Worm (Caenorhabditis elegans) whole organism, L1 larva: ENCODE measurements around the gene R13H4.2.
A peak's percentile ranks its signal among the peaks of the same experiment; 100 is the strongest.

ENCODE experiments used
- C04F5.9 ChIP-seq: sonication (generic microtip); optimal IDR thresholded peaks from 2 replicates; lab custom pipeline; 2016; ENCODE audit warnings: missing genetic modification characterization, missing compliant biosample characterization
- C34B4.2 ChIP-seq: sonication (generic microtip); optimal IDR thresholded peaks from 2 replicates; lab custom pipeline; 2017; ENCODE audit warnings: mild to moderate bottlenecking, missing genetic modification characterization, missing compliant biosample characterization
- aha-1 ChIP-seq: fragments of 150-350 bp; optimal IDR thresholded peaks from 2 replicates; lab custom pipeline; 2014; ENCODE audit warnings: missing biosample characterization, missing genetic modification characterization
- alr-1 ChIP-seq: fragments of 200-800 bp; sonication (Bioruptor generic); optimal IDR thresholded peaks from 2 replicates; lab custom pipeline; 2018; ENCODE audit warnings: borderline replicate concordance, mild to moderate bottlenecking, missing genetic modification characterization, missing compliant biosample characterization
- ama-1 ChIP-seq: fragments of 150-350 bp; optimal IDR thresholded peaks from 2 replicates; lab custom pipeline; 2014
- blmp-1 ChIP-seq: fragments of 150-350 bp; optimal IDR thresholded peaks from 2 replicates; lab custom pipeline; 2014; ENCODE audit warnings: missing biosample characterization, missing genetic modification characterization
- ceh-82 ChIP-seq, 3 experiments: fragments of 150-350 bp in 1 of 3; sonication (generic microtip) in 2 of 3; optimal IDR thresholded peaks; 2 replicates each; lab custom pipeline; 2014 to 2017; ENCODE audit warnings: missing biosample characterization in 3 of 3, missing genetic modification characterization in 3 of 3
- ceh-90 ChIP-seq: sonication (generic microtip); optimal IDR thresholded peaks from 2 replicates; lab custom pipeline; 2016; ENCODE audit warnings: missing genetic modification characterization, missing compliant biosample characterization
- dpl-1 ChIP-seq, 3 experiments: fragments of 150-350 bp in 2 of 3; sonication (generic microtip) in 1 of 3; optimal IDR thresholded peaks; 2 replicates each; lab custom pipeline; 2014 to 2017; ENCODE audit warnings: missing biosample characterization in 3 of 3, missing genetic modification characterization in 3 of 3, missing genetic modification reagents in 3 of 3
- dsc-1 ChIP-seq: sonication (generic microtip); optimal IDR thresholded peaks from 2 replicates; lab custom pipeline; 2016; ENCODE audit warnings: mild to moderate bottlenecking, missing genetic modification characterization, missing compliant biosample characterization
- efl-1 ChIP-seq, 4 experiments: fragments of 150-350 bp; optimal IDR thresholded peaks in 3 of 4; peaks in 1 of 4; 1 replicate in 1 of 4; 2 replicates in 3 of 4; lab custom pipeline; 2014; ENCODE audit warnings: missing biosample characterization in 2 of 4, missing genetic modification characterization in 2 of 4, missing genetic modification reagents in 2 of 4
- egl-13 ChIP-seq: sonication (generic microtip); optimal IDR thresholded peaks from 2 replicates; lab custom pipeline; 2016; ENCODE audit warnings: missing genotype, missing genetic modification reagents, missing genetic modification characterization, missing compliant biosample characterization
- fos-1 ChIP-seq: fragments of 150-350 bp; optimal IDR thresholded peaks from 2 replicates; lab custom pipeline; 2014; ENCODE audit warnings: missing biosample characterization, missing genetic modification characterization
- hlh-17 ChIP-seq: fragments of 200-800 bp; sonication (Bioruptor generic); optimal IDR thresholded peaks from 2 replicates; lab custom pipeline; 2018; ENCODE audit warnings: missing genetic modification characterization, mild to moderate bottlenecking, missing compliant biosample characterization, moderate library complexity, borderline replicate concordance
- hlh-4 ChIP-seq: sonication (generic microtip); optimal IDR thresholded peaks from 2 replicates; lab custom pipeline; 2016; ENCODE audit warnings: mild to moderate bottlenecking, missing genetic modification characterization, missing compliant biosample characterization
- hpl-2 ChIP-seq: fragments of 150-350 bp; optimal IDR thresholded peaks from 2 replicates; lab custom pipeline; 2014; ENCODE audit warnings: missing biosample characterization, missing genetic modification reagents, missing genetic modification characterization
- irx-1 ChIP-seq: sonication (generic microtip); optimal IDR thresholded peaks from 2 replicates; lab custom pipeline; 2016; ENCODE audit warnings: missing genetic modification characterization, missing compliant biosample characterization
- jun-1 ChIP-seq: fragments of 150-350 bp; optimal IDR thresholded peaks from 2 replicates; lab custom pipeline; 2014; ENCODE audit warnings: missing biosample characterization, missing genetic modification reagents, missing genetic modification characterization
- lin-13 ChIP-seq: fragments of 150-350 bp; optimal IDR thresholded peaks from 2 replicates; lab custom pipeline; 2014; ENCODE audit warnings: missing biosample characterization, missing genetic modification reagents, missing genetic modification characterization
- lin-14 ChIP-seq: fragments of 200-800 bp; sonication (Bioruptor generic); optimal IDR thresholded peaks from 2 replicates; lab custom pipeline; 2018; ENCODE audit warnings: mild to moderate bottlenecking, missing genetic modification characterization, moderate library complexity, missing compliant biosample characterization
- lin-35 ChIP-seq, 2 experiments: fragments of 150-350 bp; optimal IDR thresholded peaks; 2 replicates each; lab custom pipeline; 2014; ENCODE audit warnings: missing biosample characterization in 2 of 2, missing genetic modification characterization in 2 of 2, missing genetic modification reagents in 2 of 2
- lin-39 ChIP-seq: fragments of 150-350 bp; optimal IDR thresholded peaks from 2 replicates; lab custom pipeline; 2014; ENCODE audit warnings: missing biosample characterization, missing genetic modification reagents, missing genetic modification characterization
- lsy-2 ChIP-seq, 2 experiments: fragments of 150-350 bp; optimal IDR thresholded peaks; 2 replicates each; lab custom pipeline; 2014; ENCODE audit warnings: missing biosample characterization in 2 of 2, missing genetic modification characterization in 2 of 2
- mab-9 ChIP-seq: fragments of 200-800 bp; sonication (Bioruptor generic); IDR thresholded peaks from 2 replicates; pipeline ENCODE4 v1.3.6; 2022; ENCODE audit warnings: missing genetic modification reagents, missing genetic modification characterization, missing compliant biosample characterization
- mdl-1 ChIP-seq, 2 experiments: fragments of 150-350 bp; optimal IDR thresholded peaks; 2 replicates each; lab custom pipeline; 2014 to 2017; ENCODE audit warnings: missing biosample characterization in 2 of 2, missing genetic modification characterization in 2 of 2, inconsistent platforms in 1 of 2
- mef-2 ChIP-seq: fragments of 150-350 bp; optimal IDR thresholded peaks from 2 replicates; lab custom pipeline; 2014; ENCODE audit warnings: missing biosample characterization, missing genetic modification characterization
- mep-1 ChIP-seq: fragments of 150-350 bp; optimal IDR thresholded peaks from 2 replicates; lab custom pipeline; 2014; ENCODE audit warnings: missing biosample characterization, missing genetic modification characterization
- nhr-11 ChIP-seq: fragments of 150-350 bp; optimal IDR thresholded peaks from 2 replicates; lab custom pipeline; 2014; ENCODE audit warnings: missing biosample characterization, missing genetic modification characterization
- nhr-19 ChIP-seq: fragments of 200-800 bp; sonication (Bioruptor generic); conservative IDR thresholded peaks from 2 replicates; pipeline ENCODE4 v1.3.6; 2022; ENCODE audit warnings: missing genetic modification characterization, missing compliant biosample characterization
- nhr-20 ChIP-seq: sonication (generic microtip); optimal IDR thresholded peaks from 2 replicates; lab custom pipeline; 2016; ENCODE audit warnings: mild to moderate bottlenecking, missing genetic modification characterization, missing compliant biosample characterization
- nhr-237 ChIP-seq: fragments of 150-350 bp; optimal IDR thresholded peaks from 2 replicates; lab custom pipeline; 2014; ENCODE audit warnings: missing biosample characterization, missing genetic modification characterization
- nhr-28 ChIP-seq: fragments of 150-350 bp; optimal IDR thresholded peaks from 2 replicates; lab custom pipeline; 2014; ENCODE audit warnings: missing biosample characterization, missing genetic modification characterization
- nhr-47 ChIP-seq: sonication (generic microtip); optimal IDR thresholded peaks from 2 replicates; lab custom pipeline; 2016; ENCODE audit warnings: mild to moderate bottlenecking, missing genetic modification characterization, moderate library complexity, missing compliant biosample characterization
- nhr-71 ChIP-seq: sonication (generic microtip); optimal IDR thresholded peaks from 2 replicates; lab custom pipeline; 2016; ENCODE audit warnings: mild to moderate bottlenecking, missing genetic modification characterization, moderate library complexity, missing compliant biosample characterization
- nhr-76 ChIP-seq: sonication (generic microtip); optimal IDR thresholded peaks from 2 replicates; lab custom pipeline; 2017; ENCODE audit warnings: missing biosample characterization, missing genetic modification characterization
- nhr-84 ChIP-seq: sonication (generic microtip); optimal IDR thresholded peaks from 2 replicates; lab custom pipeline; 2017; ENCODE audit warnings: missing biosample characterization, missing genetic modification characterization
- nhr-85 ChIP-seq: sonication (generic microtip); peaks from one replicate; lab custom pipeline; 2016; ENCODE audit warnings: missing genetic modification characterization, inconsistent platforms, missing compliant biosample characterization
- nhr-90 ChIP-seq: sonication (generic microtip); optimal IDR thresholded peaks from 2 replicates; lab custom pipeline; 2016; ENCODE audit warnings: mild to moderate bottlenecking, missing genetic modification characterization, missing compliant biosample characterization; ENCODE audit not compliant: poor library complexity
- pag-3 ChIP-seq: sonication (generic microtip); optimal IDR thresholded peaks from 2 replicates; lab custom pipeline; 2017; ENCODE audit warnings: missing genetic modification characterization, mild to moderate bottlenecking, missing compliant biosample characterization, antibody characterized with exemption, borderline replicate concordance; ENCODE audit not compliant: insufficient read depth
- pax-3 ChIP-seq: fragments of 200-800 bp; sonication (Bioruptor generic); optimal IDR thresholded peaks from 2 replicates; lab custom pipeline; 2018; ENCODE audit warnings: mild to moderate bottlenecking, missing genetic modification characterization, moderate library complexity, missing compliant biosample characterization
- rnt-1 ChIP-seq: sonication (generic microtip); optimal IDR thresholded peaks from 2 replicates; lab custom pipeline; 2016; ENCODE audit warnings: mild to moderate bottlenecking, missing genetic modification characterization, moderate library complexity, missing compliant biosample characterization
- skn-1 ChIP-seq: fragments of 150-350 bp; optimal IDR thresholded peaks from 2 replicates; lab custom pipeline; 2014; ENCODE audit warnings: missing biosample characterization, missing genetic modification characterization
- snu-23 ChIP-seq: sonication (generic microtip); optimal IDR thresholded peaks from 2 replicates; lab custom pipeline; 2016; ENCODE audit warnings: missing genetic modification characterization, missing compliant biosample characterization
- sptf-1 ChIP-seq: fragments of 150-350 bp; optimal IDR thresholded peaks from 2 replicates; lab custom pipeline; 2014; ENCODE audit warnings: missing biosample characterization, missing genetic modification characterization
- unc-130 ChIP-seq: fragments of 150-350 bp; optimal IDR thresholded peaks from 2 replicates; lab custom pipeline; 2017; ENCODE audit warnings: missing biosample characterization, missing genetic modification characterization, inconsistent platforms
- unc-30 ChIP-seq: sonication (generic microtip); optimal IDR thresholded peaks from 2 replicates; lab custom pipeline; 2017; ENCODE audit warnings: missing biosample characterization, missing genetic modification characterization
- unc-86 ChIP-seq: sonication (generic microtip); optimal IDR thresholded peaks from 2 replicates; lab custom pipeline; 2016; ENCODE audit warnings: missing genetic modification characterization, missing compliant biosample characterization
- xbp-1 ChIP-seq: sonication (generic microtip); optimal IDR thresholded peaks from 2 replicates; lab custom pipeline; 2016; ENCODE audit warnings: missing genetic modification characterization, missing compliant biosample characterization

R13H4.2 gene

DNA sequence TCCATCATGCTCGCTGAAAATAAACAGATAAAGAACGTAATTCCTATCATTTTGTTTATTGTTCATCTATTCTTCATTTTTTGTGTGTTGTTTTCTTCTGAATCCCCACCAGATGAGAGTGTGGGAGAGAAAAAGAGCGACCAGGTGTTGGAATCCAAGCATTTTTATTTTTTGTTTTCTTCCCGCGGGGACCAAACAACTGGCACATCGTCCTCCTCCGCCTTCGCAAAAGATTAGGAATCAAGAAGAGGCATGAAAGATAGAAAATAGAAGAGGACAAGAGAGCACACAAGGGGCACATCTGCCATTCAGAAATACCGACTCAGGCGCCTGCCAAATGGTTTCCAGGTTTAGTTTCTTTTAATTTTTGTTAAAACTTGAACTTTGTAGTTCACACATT, at the start of gene R13H4.2:
Gene R13H4.2 (plus strand): TSS at position 319 of the 400 bp plus-strand sequence.
- TF ChIP-seq nhr-20 (tag; lab: Kevin White, UChicago) (no peak), nhr-11 (tag; lab: Kevin White, UChicago) (no peak), egl-13 (no peak), nhr-237 (tag; lab: Kevin White, UChicago) (no peak), hlh-17 (GFP tag; lab: Kevin White, UChicago) (no peak), nhr-71 (tag; lab: Kevin White, UChicago) (peak; percentile 68), mdl-1 (tag; optimal IDR thresholded peaks at IDR 0.05; lab: Kevin White, UChicago) (no peak), nhr-90 (tag; lab: Kevin White, UChicago) (no peak), xbp-1 (tag; lab: Kevin White, UChicago) (no peak), C04F5.9 (no peak), ceh-90 (no peak), alr-1 (tag; lab: Kevin White, UChicago) (no peak), nhr-76 (tag; lab: Kevin White, UChicago) (no peak), snu-23 (peak; percentile 19), pag-3 (tag; lab: Kevin White, UChicago) (peak; percentile 97), mep-1 (tag; lab: Kevin White, UChicago) (no peak), lin-14 (GFP tag; lab: Kevin White, UChicago) (peak; percentile 76), nhr-19 (GFP tag; lab: Robert Waterston, UW) (peak; percentile 37), hpl-2 (no peak), lin-39 (no peak), blmp-1 (tag; lab: Kevin White, UChicago) (no peak), lin-35 (GFP tag; optimal IDR thresholded peaks at IDR 0.05; lab: Kevin White, UChicago) (no peak), lsy-2 (tag; optimal IDR thresholded peaks at IDR 0.05; lab: Kevin White, UChicago) (peak in 1 of 2 experiments; percentile 15), rnt-1 (tag; lab: Kevin White, UChicago) (peak; percentile 73), mef-2 (tag; lab: Kevin White, UChicago) (no peak), sptf-1 (tag; lab: Kevin White, UChicago) (no peak), lin-13 (GFP tag; lab: Kevin White, UChicago) (no peak), unc-130 (tag; lab: Kevin White, UChicago) (peak; percentile 24)

DNA sequence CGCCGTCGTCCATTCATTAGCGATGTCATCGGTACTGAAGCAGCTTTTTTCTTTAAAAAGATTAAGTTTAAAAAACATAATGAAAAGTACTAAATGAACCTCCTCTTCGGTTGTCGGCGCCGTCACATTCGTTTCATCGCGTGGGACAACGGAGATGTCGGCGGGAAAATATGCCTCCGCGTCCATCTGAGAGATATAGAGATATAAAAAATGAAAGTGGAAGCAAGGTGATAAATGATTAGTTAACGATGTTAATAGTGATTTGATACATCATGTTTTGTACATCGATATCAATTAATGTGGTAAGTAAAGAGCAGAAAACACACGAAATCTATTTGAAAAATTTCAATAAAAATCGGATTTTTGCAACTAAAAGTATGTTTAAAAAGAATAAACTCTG, 48.9 kb upstream of the R13H4.2 start, which contains the start of gene F55A11.7:
Gene F55A11.7 (minus strand): TSS at position 186 of the 400 bp plus-strand sequence.
- TF ChIP-seq unc-86 (tag; lab: Kevin White, UChicago): no peak
- TF ChIP-seq mdl-1 (tag; optimal IDR thresholded peaks at IDR 0.05; lab: Kevin White, UChicago): no peak
- TF ChIP-seq nhr-28 (tag; lab: Kevin White, UChicago): no peak
- TF ChIP-seq unc-30 (tag; lab: Kevin White, UChicago): no peak
- no peak for TF ChIP-seq ama-1 (lab: Kevin White, UChicago)
- no peak for TF ChIP-seq skn-1 (tag; lab: Kevin White, UChicago)
- peak; percentile 94 for TF ChIP-seq blmp-1 (tag; lab: Kevin White, UChicago)

DNA sequence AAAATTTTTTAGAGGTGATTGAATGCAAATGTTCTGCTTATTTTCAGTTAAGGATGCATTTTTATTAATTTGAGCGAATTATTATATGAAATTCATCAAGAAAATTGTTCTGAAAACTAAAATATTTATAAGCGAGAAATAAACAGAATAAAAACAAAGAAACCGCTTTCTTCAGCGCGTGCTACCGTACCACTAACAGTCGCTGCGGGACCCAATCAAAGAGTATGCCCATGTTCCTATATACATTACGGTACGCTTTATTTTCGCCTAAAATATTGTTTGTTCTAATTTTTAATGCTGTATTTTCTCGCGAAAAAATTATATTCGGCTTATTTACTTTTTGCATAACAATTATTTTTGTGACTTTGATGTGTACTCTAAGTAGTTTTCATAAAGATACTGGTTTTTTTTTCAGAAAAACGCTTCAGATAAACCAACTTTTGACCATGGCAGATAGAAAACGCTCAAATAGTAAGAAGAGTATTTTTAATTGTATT, 48.4 kb upstream of the R13H4.2 start, which contains the start of gene F55A11.8:
Gene F55A11.8 (plus strand): TSS at position 447 of the 497 bp plus-strand sequence.
- TF ChIP-seq nhr-85 (tag; lab: Kevin White, UChicago) (peak; percentile 23), aha-1 (tag; lab: Kevin White, UChicago) (no peak), hlh-4 (tag; lab: Kevin White, UChicago) (no peak)

DNA sequence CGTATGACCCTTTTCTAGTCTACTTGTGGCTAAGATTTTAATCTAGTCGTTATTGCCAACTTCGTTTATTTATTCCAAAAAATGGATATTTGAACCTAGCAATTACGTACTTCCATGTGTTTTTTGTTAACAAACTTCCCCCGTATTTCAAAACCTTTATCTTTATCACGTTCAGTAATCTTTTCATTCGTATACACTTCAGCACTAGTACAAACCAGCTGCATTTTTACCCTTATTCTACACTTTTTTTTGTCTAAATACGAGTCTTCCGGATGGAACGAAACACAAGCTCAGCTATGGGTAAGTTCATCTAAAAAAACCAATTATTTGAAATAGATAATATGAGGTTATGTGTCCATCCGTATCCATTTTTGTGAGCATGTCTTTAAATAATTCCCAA, 46.7 kb upstream of the R13H4.2 start, which contains the start of gene D2023.1:
Gene D2023.1 (plus strand): TSS at position 77 of the 400 bp plus-strand sequence.
- TF ChIP-seq nhr-84 (no peak), efl-1 (optimal IDR thresholded peaks at IDR 0.05; lab: Kevin White, UChicago) (no peak), efl-1 (GFP tag; optimal IDR thresholded peaks at IDR 0.05 in 1 of 2; lab: Kevin White, UChicago) (no peak), ceh-90 (no peak), fos-1 (tag; lab: Kevin White, UChicago) (no peak), irx-1 (no peak), blmp-1 (tag; lab: Kevin White, UChicago) (no peak), dpl-1 (GFP tag; optimal IDR thresholded peaks at IDR 0.05; lab: Kevin White, UChicago) (no peak), nhr-47 (tag; lab: Kevin White, UChicago) (no peak), xbp-1 (tag; lab: Kevin White, UChicago) (no peak), dsc-1 (tag; lab: Kevin White, UChicago) (no peak), C34B4.2 (tag; lab: Kevin White, UChicago) (no peak), pax-3 (tag; lab: Kevin White, UChicago) (no peak), mab-9 (no peak), nhr-28 (tag; lab: Kevin White, UChicago) (no peak), jun-1 (tag; lab: Kevin White, UChicago) (no peak), ceh-82 (tag; optimal IDR thresholded peaks at IDR 0.05; lab: Kevin White, UChicago) (no peak)
